Fruit fly (Drosophila melanogaster): Measurements from ENCODE around the gene CG7017.

The CG7017 gene

DNA sequence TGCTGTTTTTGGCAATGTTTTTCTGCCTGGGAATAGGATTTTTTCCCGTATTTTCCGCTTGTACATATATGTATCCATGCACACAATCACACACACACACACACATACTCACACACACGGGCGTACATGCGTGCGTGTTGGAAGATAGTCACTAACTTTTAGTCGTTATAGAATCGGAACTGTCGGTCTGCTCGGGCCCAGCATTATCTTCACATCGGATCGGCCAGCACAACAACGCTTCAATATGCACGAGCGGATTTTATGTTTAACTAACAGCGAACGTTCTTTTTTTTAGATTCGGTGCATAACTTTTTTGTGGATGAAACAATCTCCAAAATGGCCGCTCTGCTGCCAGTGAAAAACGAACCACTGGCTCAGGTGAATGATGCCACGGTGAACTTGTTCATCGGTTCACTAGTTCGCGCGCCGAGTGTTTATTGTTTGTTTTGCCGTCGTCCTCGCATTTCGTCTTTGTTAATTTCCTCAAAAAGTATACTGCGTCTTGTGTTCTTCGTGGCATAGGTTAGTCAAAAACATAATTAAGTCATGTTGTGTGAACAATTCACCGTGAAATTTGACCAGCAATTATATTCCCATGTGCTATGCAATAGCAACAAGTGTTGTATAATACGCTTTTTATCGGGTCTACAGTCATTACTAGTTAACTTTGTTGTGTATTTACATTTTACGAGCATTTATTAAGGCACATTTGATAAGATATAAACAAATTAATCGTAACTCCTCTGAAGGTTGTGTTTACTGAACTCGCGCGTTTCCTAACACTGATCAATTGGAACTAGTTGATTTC, 29.4 kb upstream of the CG7017 start, which contains the start of the genes CG6951 and CG17233 (continued):
- TF ChIP-seq Bgb (GFP tag; IDR thresholded peaks at IDR 0.05; ENCODE audit: partially characterized antibody) (0 out of 2 replicates have a peak, but pooled peaks have one; percentile 23), Lhr (GFP tag; optimal IDR thresholded peaks at IDR 0.05) (no peak), MBD-R2 (GFP tag; IDR thresholded peaks at IDR 0.05) (peak; percentile 13; the same call in 1 of the 2 replicates), CG10267 (tag; optimal IDR thresholded peaks at IDR 0.05) (peak; percentile 43), Kr (GFP tag; optimal IDR thresholded peaks at IDR 0.05) (no peak), CG15269 (tag; optimal IDR thresholded peaks at IDR 0.05) (no peak), ttk (GFP tag; IDR thresholded peaks at IDR 0.05) (no peak), CG34422 (GFP tag; IDR thresholded peaks at IDR 0.05) (peak; percentile 57; the same call in 2 of the 3 replicates), CG14667 (GFP tag; IDR thresholded peaks at IDR 0.05) (no peak), cg (GFP tag; optimal IDR thresholded peaks at IDR 0.05) (peak; percentile 96), chinmo (GFP tag; IDR thresholded peaks at IDR 0.05; ENCODE audit: partially characterized antibody) (0 out of 4 replicates have a peak, but pooled peaks have one; percentile 46), cato (GFP tag; optimal IDR thresholded peaks at IDR 0.05; ENCODE audit: borderline replicate concordance) (no peak), MESR4 (GFP tag; optimal IDR thresholded peaks at IDR 0.05) (peak; percentile 97), Pdp1 (GFP tag; optimal IDR thresholded peaks at IDR 0.05) (peak in 1 of 2 experiments; percentile 78), Lim3 (GFP tag; IDR thresholded peaks at IDR 0.05) (no peak), p53 (GFP tag; optimal IDR thresholded peaks at IDR 0.05) (no peak), CG12659 (GFP tag; optimal IDR thresholded peaks at IDR 0.05) (peak; percentile 43), CG3995 (GFP tag; optimal IDR thresholded peaks at IDR 0.05) (peak; percentile 48), bbx (GFP tag; IDR thresholded peaks at IDR 0.05; ENCODE audit: partially characterized antibody) (peak; percentile 26; the same call in 1 of the 2 replicates), Blimp-1 (GFP tag; optimal IDR thresholded peaks at IDR 0.05) (no peak), CG32767 (GFP tag; IDR thresholded peaks at IDR 0.05) (peak; percentile 70; the same call in 1 of the 2 replicates), inv (GFP tag; IDR thresholded peaks at IDR 0.05; ENCODE audit: partially characterized antibody) (peak; percentile 32; the same call in 1 of the 2 replicates), CG11560 (tag; IDR thresholded peaks at IDR 0.05) (no peak), HmgZ (tag; optimal IDR thresholded peaks at IDR 0.05) (no peak), Atf-2 (GFP tag; optimal IDR thresholded peaks at IDR 0.05) (no peak), CG32772 (GFP tag; IDR thresholded peaks at IDR 0.05) (no peak), ewg (GFP tag; optimal IDR thresholded peaks at IDR 0.05) (no peak), HmgD (GFP tag; optimal IDR thresholded peaks at IDR 0.05) (peak; percentile 11)

DNA sequence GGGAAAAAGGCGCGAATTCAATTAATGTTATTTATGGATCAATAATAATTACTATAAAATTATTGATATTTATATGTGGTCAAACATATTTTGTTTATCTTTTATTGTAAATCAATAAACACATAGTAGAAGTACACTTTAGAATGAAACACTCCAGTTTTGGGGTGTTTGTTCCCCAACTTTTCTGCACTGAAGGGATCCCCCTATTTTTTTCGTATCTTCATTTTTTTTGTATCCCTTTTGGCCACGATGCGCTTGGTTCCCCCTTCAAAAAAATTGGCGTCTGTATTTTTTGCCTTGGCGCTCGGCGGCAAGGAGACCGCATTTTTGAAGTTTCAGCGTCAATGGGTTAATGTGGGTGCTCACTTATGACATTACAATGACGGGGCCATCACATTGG, 28.8 kb upstream of the CG7017 start, which contains the start of gene Clc:
Gene Clc, plus strand, starts transcription at position 301 of the 400 bp plus-strand sequence.
- TF ChIP-seq da (GFP tag; optimal IDR thresholded peaks at IDR 0.05) (no peak), sens (GFP tag) (peak; percentile 10)

DNA sequence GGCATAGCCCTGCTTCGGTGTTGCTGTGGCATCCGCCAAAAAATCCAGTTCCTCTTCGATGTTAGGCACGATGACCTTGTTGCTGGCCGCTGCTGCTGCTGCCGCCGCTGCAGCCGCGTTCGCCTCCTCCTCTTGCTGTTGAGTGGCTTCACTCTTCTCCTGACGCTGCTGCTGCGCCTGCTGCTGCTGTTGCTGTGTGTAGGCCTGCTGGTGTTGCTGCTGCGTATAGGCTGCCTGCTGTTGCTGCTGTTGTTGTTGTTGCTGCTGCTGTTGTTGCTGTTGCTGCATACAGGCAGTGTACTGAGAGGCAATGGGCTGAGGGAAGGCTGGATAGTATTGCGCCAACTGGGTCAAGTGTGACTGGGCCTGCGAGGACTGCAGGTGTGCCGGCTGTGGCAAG, 25.2 kb upstream of the CG7017 start:
- no peak for TF ChIP-seq Scr (GFP tag; IDR thresholded peaks at IDR 0.05; ENCODE audit: partially characterized antibody)
- TF ChIP-seq CG8478 (optimal IDR thresholded peaks at IDR 0.05) = peak; percentile 78
- TF ChIP-seq Dfd (GFP tag; optimal IDR thresholded peaks at IDR 0.05) = peak in 1 of 2 experiments; percentile 84

DNA sequence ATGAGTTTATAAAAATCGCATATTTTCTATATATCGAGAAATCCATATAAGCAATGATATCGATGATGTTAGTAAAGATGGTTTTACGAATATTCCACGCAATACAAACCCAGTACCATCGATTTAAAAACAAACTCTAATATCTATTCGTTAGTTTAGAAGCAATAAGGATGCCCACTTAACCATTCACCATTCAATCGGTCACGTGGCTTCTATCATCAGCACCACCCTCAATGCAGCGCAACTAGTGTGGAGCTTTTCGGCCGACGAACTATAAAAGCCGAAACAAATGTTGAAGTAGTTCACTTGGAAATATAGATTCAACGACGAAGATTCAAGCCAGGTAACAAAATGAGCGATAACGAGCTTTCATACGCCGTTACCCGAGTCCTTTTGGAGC, 19.4 kb upstream of the CG7017 start, which contains the start of gene CG13813:
Gene CG13813, plus strand, starts transcription at position 301 of the 400 bp plus-strand sequence.
- TF ChIP-seq sens (GFP tag) (no peak), CG12219 (GFP tag; optimal IDR thresholded peaks at IDR 0.05) (no peak), CG2875 (GFP tag; optimal IDR thresholded peaks at IDR 0.05) (no peak), Nf-YA (GFP tag; IDR thresholded peaks at IDR 0.05) (no peak), CG34224 (GFP tag; IDR thresholded peaks at IDR 0.05; ENCODE audit: partially characterized antibody) (no peak), slbo (GFP tag; IDR thresholded peaks at IDR 0.05) (no peak), ci (GFP tag; IDR thresholded peaks at IDR 0.05) (no peak), h (optimal IDR thresholded peaks at IDR 0.05) (no peak), cato (GFP tag; optimal IDR thresholded peaks at IDR 0.05; ENCODE audit: borderline replicate concordance) (no peak), Awh (GFP tag; IDR thresholded peaks at IDR 0.05) (no peak), ap (GFP tag; IDR thresholded peaks at IDR 0.05) (no peak), Atf-2 (GFP tag; optimal IDR thresholded peaks at IDR 0.05) (no peak), CG17912 (GFP tag; optimal IDR thresholded peaks at IDR 0.05) (no peak), CG8944 (GFP tag; optimal IDR thresholded peaks at IDR 0.05) (no peak), NK7.1 (GFP tag; optimal IDR thresholded peaks at IDR 0.05) (no peak)

Measured in whole organism, embryonic.